Worm (Caenorhabditis elegans) whole organism, mixed stage, embryonic: Measurements from ENCODE around the gene cpsf-1.

Experiments used
- M03D4.4 ChIP-seq: sonication (generic microtip); optimal IDR thresholded peaks from 2 replicates; lab custom pipeline; 2017; ENCODE audit warnings: mild to moderate bottlenecking, missing genetic modification characterization, missing compliant biosample characterization
- bed-3 ChIP-seq: fragments of 200-800 bp; sonication (Bioruptor generic); optimal IDR thresholded peaks from 3 replicates; lab custom pipeline; 2018; ENCODE audit warnings: mild to moderate bottlenecking, missing genetic modification characterization, moderate library complexity, missing compliant biosample characterization
- blmp-1 ChIP-seq: fragments of 150-350 bp; optimal IDR thresholded peaks from 2 replicates; lab custom pipeline; 2014; ENCODE audit warnings: missing biosample characterization, missing genetic modification characterization
- ceh-43 ChIP-seq: fragments of 200-800 bp; sonication (Bioruptor generic); optimal IDR thresholded peaks from 2 replicates; lab custom pipeline; 2018; ENCODE audit warnings: mild to moderate bottlenecking, missing genetic modification characterization, moderate library complexity, missing compliant biosample characterization
- ceh-83 ChIP-seq: fragments of 200-800 bp; sonication (Bioruptor generic); optimal IDR thresholded peaks from 2 replicates; lab custom pipeline; 2018; ENCODE audit warnings: mild to moderate bottlenecking, missing genetic modification characterization, missing compliant biosample characterization
- ces-1 ChIP-seq: fragments of 150-350 bp; optimal IDR thresholded peaks from 2 replicates; lab custom pipeline; 2014; ENCODE audit warnings: missing biosample characterization, missing genetic modification reagents, missing genetic modification characterization
- cnd-1 ChIP-seq: fragments of 200-800 bp; sonication (Bioruptor generic); optimal IDR thresholded peaks from 2 replicates; lab custom pipeline; 2018; ENCODE audit warnings: mild to moderate bottlenecking, missing genetic modification characterization, missing compliant biosample characterization
- drap-1 ChIP-seq: fragments of 200-800 bp; sonication (Bioruptor generic); optimal IDR thresholded peaks from 3 replicates; lab custom pipeline; 2018; ENCODE audit warnings: mild to moderate bottlenecking, missing genetic modification characterization, missing compliant biosample characterization
- elt-1 ChIP-seq: sonication (generic microtip); optimal IDR thresholded peaks from 2 replicates; lab custom pipeline; 2017; ENCODE audit warnings: missing genetic modification characterization, mild to moderate bottlenecking, missing compliant biosample characterization, antibody characterized with exemption, moderate library complexity, borderline replicate concordance; ENCODE audit not compliant: insufficient read depth
- elt-3 ChIP-seq: fragments of 150-350 bp; optimal IDR thresholded peaks from 2 replicates; lab custom pipeline; 2014; ENCODE audit warnings: missing biosample characterization, missing genetic modification characterization
- ham-2 ChIP-seq: fragments of 200-800 bp; sonication (Bioruptor generic); optimal IDR thresholded peaks from 2 replicates; lab custom pipeline; 2018; ENCODE audit warnings: mild to moderate bottlenecking, missing genetic modification characterization, missing compliant biosample characterization
- hlh-1 ChIP-seq: fragments of 150-350 bp; optimal IDR thresholded peaks from 2 replicates; lab custom pipeline; 2014; ENCODE audit warnings: missing biosample characterization, missing genetic modification reagents, missing genetic modification characterization
- lin-13 ChIP-seq: fragments of 150-350 bp; optimal IDR thresholded peaks from 2 replicates; lab custom pipeline; 2014; ENCODE audit warnings: missing biosample characterization, missing genetic modification characterization
- lin-32 ChIP-seq: fragments of 200-800 bp; sonication (Bioruptor generic); optimal IDR thresholded peaks from 2 replicates; lab custom pipeline; 2018; ENCODE audit warnings: mild to moderate bottlenecking, missing genetic modification characterization, missing compliant biosample characterization
- lsy-2 ChIP-seq: fragments of 150-350 bp; optimal IDR thresholded peaks from 2 replicates; lab custom pipeline; 2014; ENCODE audit warnings: missing biosample characterization, missing genetic modification characterization
- mab-5 ChIP-seq: fragments of 150-350 bp; optimal IDR thresholded peaks from 2 replicates; lab custom pipeline; 2014; ENCODE audit warnings: missing biosample characterization, missing genetic modification characterization
- mep-1 ChIP-seq: fragments of 150-350 bp; optimal IDR thresholded peaks from 2 replicates; lab custom pipeline; 2017; ENCODE audit warnings: missing biosample characterization, missing genetic modification reagents, missing genetic modification characterization, inconsistent platforms
- mls-2 ChIP-seq: sonication (generic microtip); optimal IDR thresholded peaks from 2 replicates; lab custom pipeline; 2016; ENCODE audit warnings: mild to moderate bottlenecking, missing genetic modification characterization, moderate library complexity, missing compliant biosample characterization
- nhr-2 ChIP-seq: fragments of 150-350 bp; optimal IDR thresholded peaks from 2 replicates; lab custom pipeline; 2014; ENCODE audit warnings: missing biosample characterization, missing genetic modification characterization
- nhr-237 ChIP-seq: fragments of 150-350 bp; optimal IDR thresholded peaks from 2 replicates; lab custom pipeline; 2014; ENCODE audit warnings: missing biosample characterization, missing genetic modification characterization
- nhr-28 ChIP-seq: fragments of 150-350 bp; optimal IDR thresholded peaks from 2 replicates; lab custom pipeline; 2014; ENCODE audit warnings: missing biosample characterization, missing genetic modification characterization
- nhr-76 ChIP-seq: sonication (generic microtip); optimal IDR thresholded peaks from 2 replicates; lab custom pipeline; 2017; ENCODE audit warnings: missing biosample characterization, missing genetic modification characterization
- pha-4 ChIP-seq: fragments of 150-350 bp; optimal IDR thresholded peaks from 2 replicates; lab custom pipeline; 2018; ENCODE audit warnings: missing biosample characterization, missing genetic modification reagents, missing genetic modification characterization
- sem-2 ChIP-seq: fragments of 200-800 bp; sonication (Bioruptor generic); optimal IDR thresholded peaks from 2 replicates; lab custom pipeline; 2018; ENCODE audit warnings: mild to moderate bottlenecking, missing genetic modification characterization, missing compliant biosample characterization
- snpc-4 ChIP-seq: fragments of 150-350 bp; optimal IDR thresholded peaks from 2 replicates; lab custom pipeline; 2014; ENCODE audit warnings: missing biosample characterization, missing genetic modification characterization
- sptf-1 ChIP-seq: sonication (generic microtip); optimal IDR thresholded peaks from 2 replicates; lab custom pipeline; 2017; ENCODE audit warnings: mild to moderate bottlenecking, missing genetic modification characterization, moderate library complexity, missing compliant biosample characterization
- tbx-8 ChIP-seq: fragments of 200-800 bp; sonication (Bioruptor generic); optimal IDR thresholded peaks from 2 replicates; lab custom pipeline; 2018; ENCODE audit warnings: mild to moderate bottlenecking, missing genetic modification characterization, moderate library complexity, missing compliant biosample characterization
- unc-120 ChIP-seq: sonication (generic microtip); optimal IDR thresholded peaks from 2 replicates; lab custom pipeline; 2017; ENCODE audit warnings: missing genetic modification characterization, missing compliant biosample characterization; ENCODE audit not compliant: poor library complexity, severe bottlenecking
- unc-39 ChIP-seq: fragments of 150-350 bp; optimal IDR thresholded peaks from 2 replicates; lab custom pipeline; 2014; ENCODE audit warnings: missing biosample characterization, missing genetic modification characterization
- unc-62 ChIP-seq: fragments of 150-350 bp; optimal IDR thresholded peaks from 2 replicates; lab custom pipeline; 2014; ENCODE audit warnings: missing biosample characterization, missing genetic modification reagents, missing genetic modification characterization
- zip-8 ChIP-seq: fragments of 150-350 bp; optimal IDR thresholded peaks from 2 replicates; lab custom pipeline; 2014; ENCODE audit warnings: missing biosample characterization, missing genetic modification characterization
- ztf-11 ChIP-seq: fragments of 150-350 bp; optimal IDR thresholded peaks from 2 replicates; lab custom pipeline; 2014; ENCODE audit warnings: missing biosample characterization, missing genetic modification characterization

The cpsf-1 gene

DNA sequence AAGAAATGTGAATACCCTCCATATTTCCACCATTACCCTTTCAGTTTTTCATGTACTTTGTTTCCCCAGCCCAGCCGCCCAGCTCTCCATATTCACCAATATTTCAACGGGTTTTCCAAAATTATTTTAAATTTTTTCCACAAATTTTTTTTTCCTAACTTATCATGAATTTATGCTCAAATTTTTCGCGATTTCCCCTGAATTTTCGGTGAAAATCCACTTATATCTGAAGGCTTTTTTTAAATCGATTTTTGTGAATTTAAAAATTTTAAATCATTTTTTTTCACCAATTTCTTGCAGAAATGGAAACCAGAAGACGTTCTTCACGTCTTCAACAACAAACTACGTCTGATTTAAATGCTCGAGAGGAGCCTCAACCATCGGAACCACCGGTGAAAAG lies 40.0 kb downstream of the cpsf-1 start, which contains the start of gene xpc-1:
Gene xpc-1, plus strand, starts transcription at position 301 of the 400 bp plus-strand sequence.
- no peak for TF ChIP-seq unc-39
- no peak for TF ChIP-seq nhr-76 (tag; lab: Kevin White, UChicago)
- no peak for TF ChIP-seq nhr-28 (tag; lab: Kevin White, UChicago)

DNA sequence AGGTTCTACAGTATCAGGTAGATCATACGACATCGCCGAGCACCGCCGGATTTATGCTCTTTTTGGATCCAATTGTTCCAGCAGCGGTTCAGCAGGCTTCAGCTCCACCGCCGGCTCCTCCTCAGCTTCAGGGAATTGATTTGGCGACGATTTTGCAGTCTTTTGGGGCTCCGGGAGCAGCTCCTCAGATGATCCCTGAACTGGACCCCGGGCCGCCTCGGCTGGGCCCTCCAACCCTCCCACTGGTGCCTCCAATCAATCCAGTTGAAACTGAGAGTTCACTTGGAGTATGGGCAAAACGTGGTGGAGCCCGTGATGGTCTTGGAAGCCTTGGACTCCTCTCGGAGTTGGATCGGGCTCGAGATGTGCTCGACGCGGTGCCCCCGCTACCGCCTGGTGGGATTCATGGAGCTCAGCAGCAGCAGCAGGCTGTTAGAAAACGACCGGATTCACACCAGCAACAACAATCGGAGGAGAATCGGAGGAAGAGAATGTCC lies 41.9 kb downstream of the cpsf-1 start:
- TF ChIP-seq mep-1 (tag; lab: Kevin White, UChicago) = no peak
- TF ChIP-seq elt-1 (tag; lab: Kevin White, UChicago) = no peak
- TF ChIP-seq ztf-11 (tag; lab: Kevin White, UChicago) = no peak
- TF ChIP-seq unc-120 = no peak

DNA sequence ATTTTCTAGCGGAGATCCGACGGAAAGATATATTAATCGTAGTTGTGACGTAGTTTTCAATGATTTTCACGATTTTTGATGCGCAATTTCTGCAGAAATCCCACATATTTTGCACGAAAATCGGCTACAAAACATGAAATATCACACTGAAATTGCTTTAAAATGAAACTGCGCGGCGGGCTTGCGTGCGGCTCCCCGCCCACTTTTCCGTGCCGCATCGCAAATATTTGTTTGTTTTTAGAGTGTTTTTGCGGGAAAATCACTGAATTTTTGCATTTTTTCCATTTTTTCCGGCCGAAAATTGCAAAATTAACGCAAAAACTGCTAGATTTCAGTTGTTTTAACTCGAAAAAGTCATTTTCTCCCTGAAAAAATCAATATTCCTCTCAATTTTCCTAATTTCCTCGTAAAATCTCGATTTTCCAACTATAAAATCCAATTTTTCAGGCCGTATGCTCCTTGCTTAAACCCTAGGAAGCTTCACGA lies 51.8 kb downstream of the cpsf-1 start, which contains the start of gene Y76B12C.6:
Gene Y76B12C.6, plus strand, starts transcription at position 436 of the 486 bp plus-strand sequence.
- TF ChIP-seq zip-8 (no peak), ceh-83 (GFP tag; lab: Kevin White, UChicago) (no peak), nhr-2 (tag; lab: Kevin White, UChicago) (no peak), bed-3 (GFP tag; lab: Kevin White, UChicago) (peak; percentile 29), snpc-4 (tag; lab: Kevin White, UChicago) (no peak), cnd-1 (tag; lab: Kevin White, UChicago) (peak; percentile 22), ces-1 (GFP tag; lab: Kevin White, UChicago) (peak; percentile 15), ztf-11 (tag; lab: Kevin White, UChicago) (no peak), blmp-1 (tag; lab: Kevin White, UChicago) (peak; percentile 4), drap-1 (peak; percentile 69), lsy-2 (tag; lab: Kevin White, UChicago) (no peak), mls-2 (tag; lab: Kevin White, UChicago) (peak; percentile 77), lin-13 (tag; lab: Kevin White, UChicago) (peak; percentile 0), unc-62 (GFP tag; lab: Kevin White, UChicago) (peak; percentile 8), ham-2 (GFP tag; lab: Kevin White, UChicago) (peak; percentile 32), mep-1 (tag; lab: Kevin White, UChicago) (peak; percentile 55), pha-4 (peak; percentile 1), nhr-237 (tag; lab: Kevin White, UChicago) (no peak), nhr-28 (tag; lab: Kevin White, UChicago) (no peak), tbx-8 (GFP tag; lab: Kevin White, UChicago) (peak; percentile 8), sptf-1 (peak; percentile 82), lin-32 (GFP tag; lab: Kevin White, UChicago) (peak; percentile 43), ceh-43 (GFP tag; lab: Kevin White, UChicago) (peak; percentile 57), M03D4.4 (tag; lab: Kevin White, UChicago) (peak; percentile 80), sem-2 (GFP tag; lab: Kevin White, UChicago) (peak; percentile 40), unc-120 (peak; percentile 34)
- TF ChIP-seq, all 35 proteins: peak for 18

- TF ChIP-seq pha-4 (no peak), cnd-1 (tag; lab: Kevin White, UChicago) (no peak), mab-5 (tag; lab: Kevin White, UChicago) (no peak), ham-2 (GFP tag; lab: Kevin White, UChicago) (no peak), unc-39 (no peak), ceh-43 (GFP tag; lab: Kevin White, UChicago) (no peak), lin-13 (tag; lab: Kevin White, UChicago) (no peak), drap-1 (no peak), sptf-1 (no peak), nhr-2 (tag; lab: Kevin White, UChicago) (no peak), bed-3 (GFP tag; lab: Kevin White, UChicago) (no peak), unc-62 (GFP tag; lab: Kevin White, UChicago) (no peak), mls-2 (tag; lab: Kevin White, UChicago) (no peak), hlh-1 (no peak), elt-3 (tag; lab: Kevin White, UChicago) (no peak), snpc-4 (tag; lab: Kevin White, UChicago) (no peak), zip-8 (no peak), elt-1 (tag; lab: Kevin White, UChicago) (no peak)
Measured at ce11 chrIV:1979782-1980181, 53.0 kb downstream of the cpsf-1 start, which contains the start of gene Y76B12C.8. Gene Y76B12C.8, plus strand, starts transcription at chrIV:1979988.
